Worm (Caenorhabditis elegans) whole organism, L2 larva: ENCODE results near the gene cccp-1.

ENCODE experiments used
- C34F6.9 ChIP-seq: fragments of 150-350 bp; optimal IDR thresholded peaks from 2 replicates; lab custom pipeline; 2014; ENCODE audit warnings: missing biosample characterization, missing genetic modification characterization
- F13H6.1 ChIP-seq: sonication (generic microtip); optimal IDR thresholded peaks from 2 replicates; lab custom pipeline; 2016; ENCODE audit warnings: missing genetic modification characterization, missing compliant biosample characterization
- R02D3.7 ChIP-seq: fragments of 150-350 bp; optimal IDR thresholded peaks from 2 replicates; lab custom pipeline; 2014; ENCODE audit warnings: missing biosample characterization, missing genetic modification characterization
- Y55F3AM.14 ChIP-seq: fragments of 200-800 bp; sonication (Bioruptor generic); optimal IDR thresholded peaks from 2 replicates; lab custom pipeline; 2018; ENCODE audit warnings: mild to moderate bottlenecking, missing genetic modification characterization, missing compliant biosample characterization
- ZK546.5 ChIP-seq: sonication (generic microtip); optimal IDR thresholded peaks from 2 replicates; lab custom pipeline; 2017; ENCODE audit warnings: missing biosample characterization, missing genetic modification characterization
- alr-1 ChIP-seq: fragments of 150-350 bp; optimal IDR thresholded peaks from 2 replicates; lab custom pipeline; 2014; ENCODE audit warnings: missing biosample characterization, missing genetic modification characterization
- aly-2 ChIP-seq: fragments of 150-350 bp; optimal IDR thresholded peaks from 2 replicates; lab custom pipeline; 2014; ENCODE audit warnings: missing biosample characterization, missing genetic modification characterization
- ama-1 ChIP-seq: fragments of 150-350 bp; optimal IDR thresholded peaks from 2 replicates; lab custom pipeline; 2018; ENCODE audit warnings: inconsistent platforms
- blmp-1 ChIP-seq: sonication (generic microtip); optimal IDR thresholded peaks from 2 replicates; lab custom pipeline; 2017; ENCODE audit warnings: missing genetic modification characterization, mild to moderate bottlenecking, missing compliant biosample characterization, antibody characterized with exemption, moderate library complexity; ENCODE audit not compliant: insufficient read depth
- ceh-16 ChIP-seq: fragments of 150-350 bp; optimal IDR thresholded peaks from 2 replicates; lab custom pipeline; 2014; ENCODE audit warnings: missing biosample characterization, missing genetic modification characterization
- ceh-82 ChIP-seq: fragments of 150-350 bp; optimal IDR thresholded peaks from 2 replicates; lab custom pipeline; 2014; ENCODE audit warnings: missing biosample characterization, missing genetic modification characterization
- crh-2 ChIP-seq: sonication (generic microtip); optimal IDR thresholded peaks from 2 replicates; lab custom pipeline; 2017; ENCODE audit warnings: missing biosample characterization, missing genetic modification characterization
- dmd-4 ChIP-seq: sonication (generic microtip); optimal IDR thresholded peaks from 2 replicates; lab custom pipeline; 2017; ENCODE audit warnings: missing biosample characterization, missing genetic modification characterization
- egl-27 ChIP-seq: sonication (generic microtip); optimal IDR thresholded peaks from 3 replicates; lab custom pipeline; 2017; ENCODE audit warnings: missing biosample characterization, missing genetic modification reagents, missing genetic modification characterization
- elt-1 ChIP-seq: fragments of 150-350 bp; optimal IDR thresholded peaks from 2 replicates; lab custom pipeline; 2014; ENCODE audit warnings: missing biosample characterization, missing genetic modification characterization
- elt-3 ChIP-seq: sonication (generic microtip); optimal IDR thresholded peaks from 2 replicates; lab custom pipeline; 2017; ENCODE audit warnings: missing biosample characterization, missing genetic modification characterization
- fos-1 ChIP-seq: fragments of 150-350 bp; optimal IDR thresholded peaks from 2 replicates; lab custom pipeline; 2014; ENCODE audit warnings: missing biosample characterization, missing genetic modification characterization
- gmeb-1 ChIP-seq: fragments of 150-350 bp; optimal IDR thresholded peaks from 2 replicates; lab custom pipeline; 2014; ENCODE audit warnings: missing biosample characterization, missing genetic modification characterization
- lin-11 ChIP-seq: fragments of 150-350 bp; sonication (generic microtip); optimal IDR thresholded peaks from 2 replicates; lab custom pipeline; 2014; ENCODE audit warnings: missing biosample characterization, missing genetic modification characterization, inconsistent platforms, mixed read lengths
- lin-13 ChIP-seq: fragments of 150-350 bp; optimal IDR thresholded peaks from 2 replicates; lab custom pipeline; 2014; ENCODE audit warnings: missing biosample characterization, missing genetic modification reagents, missing genetic modification characterization
- lin-39 ChIP-seq: fragments of 150-350 bp; optimal IDR thresholded peaks from 2 replicates; lab custom pipeline; 2014; ENCODE audit warnings: missing biosample characterization, missing genetic modification reagents, missing genetic modification characterization
- lsy-2 ChIP-seq, 2 experiments: fragments of 150-350 bp in 1 of 2; sonication (generic microtip) in 1 of 2; optimal IDR thresholded peaks; 2 replicates each; lab custom pipeline; 2014 to 2017; ENCODE audit warnings: missing biosample characterization in 2 of 2, missing genetic modification characterization in 2 of 2
- mab-5 ChIP-seq: fragments of 150-350 bp; optimal IDR thresholded peaks from 2 replicates; lab custom pipeline; 2014; ENCODE audit warnings: missing biosample characterization, missing genetic modification characterization
- mbf-1 ChIP-seq: sonication (generic microtip); optimal IDR thresholded peaks from 2 replicates; lab custom pipeline; 2017; ENCODE audit warnings: missing biosample characterization, missing genetic modification characterization
- mdl-1 ChIP-seq, 2 experiments: fragments of 150-350 bp in 1 of 2; sonication (generic microtip) in 1 of 2; optimal IDR thresholded peaks; 2 replicates each; lab custom pipeline; 2017; ENCODE audit warnings: missing biosample characterization in 2 of 2, missing genetic modification characterization in 2 of 2
- nhr-10 ChIP-seq: sonication (generic microtip); optimal IDR thresholded peaks from 2 replicates; lab custom pipeline; 2017; ENCODE audit warnings: missing biosample characterization, missing genetic modification characterization
- nhr-11 ChIP-seq: fragments of 150-350 bp; optimal IDR thresholded peaks from 2 replicates; lab custom pipeline; 2014; ENCODE audit warnings: missing biosample characterization, missing genetic modification characterization
- nhr-12 ChIP-seq: fragments of 150-350 bp; optimal IDR thresholded peaks from 2 replicates; lab custom pipeline; 2014; ENCODE audit warnings: missing biosample characterization, missing genetic modification characterization
- nhr-129 ChIP-seq: fragments of 150-350 bp; optimal IDR thresholded peaks from 2 replicates; lab custom pipeline; 2014; ENCODE audit warnings: missing biosample characterization, missing genetic modification characterization
- nhr-21 ChIP-seq: fragments of 150-350 bp; optimal IDR thresholded peaks from 2 replicates; lab custom pipeline; 2014; ENCODE audit warnings: missing biosample characterization, missing genetic modification characterization
- nhr-23 ChIP-seq: fragments of 150-350 bp; optimal IDR thresholded peaks from 2 replicates; lab custom pipeline; 2014; ENCODE audit warnings: missing biosample characterization, missing genetic modification reagents, missing genetic modification characterization
- nhr-237 ChIP-seq: fragments of 150-350 bp; optimal IDR thresholded peaks from 2 replicates; lab custom pipeline; 2014; ENCODE audit warnings: missing biosample characterization, missing genetic modification characterization
- nhr-25 ChIP-seq: fragments of 150-350 bp; sonication (generic microtip); optimal IDR thresholded peaks from 3 replicates; lab custom pipeline; 2014; ENCODE audit warnings: missing biosample characterization, missing genetic modification characterization
- nhr-6 ChIP-seq: fragments of 150-350 bp; optimal IDR thresholded peaks from 2 replicates; lab custom pipeline; 2014; ENCODE audit warnings: missing biosample characterization, missing genetic modification characterization
- nhr-77 ChIP-seq: fragments of 150-350 bp; optimal IDR thresholded peaks from 2 replicates; lab custom pipeline; 2014; ENCODE audit warnings: missing biosample characterization, missing genetic modification characterization
- peb-1 ChIP-seq: fragments of 150-350 bp; optimal IDR thresholded peaks from 2 replicates; lab custom pipeline; 2014; ENCODE audit warnings: missing biosample characterization, missing genetic modification characterization
- sem-4 ChIP-seq: fragments of 150-350 bp; optimal IDR thresholded peaks from 2 replicates; lab custom pipeline; 2014; ENCODE audit warnings: missing biosample characterization, missing genetic modification reagents, missing genetic modification characterization
- skn-1 ChIP-seq: sonication (generic microtip); optimal IDR thresholded peaks from 2 replicates; lab custom pipeline; 2017; ENCODE audit warnings: missing biosample characterization, missing genetic modification characterization
- sma-3 ChIP-seq: sonication (generic microtip); optimal IDR thresholded peaks from 2 replicates; lab custom pipeline; 2016; ENCODE audit warnings: missing genetic modification reagents, missing genetic modification characterization, missing compliant biosample characterization
- sma-9 ChIP-seq, 2 experiments: fragments of 150-350 bp in 1 of 2; sonication (generic microtip) in 1 of 2; optimal IDR thresholded peaks; 2 replicates each; lab custom pipeline; 2014 to 2016; ENCODE audit warnings: missing genetic modification characterization in 2 of 2, mild to moderate bottlenecking in 1 of 2, missing biosample characterization in 1 of 2, missing compliant biosample characterization in 1 of 2, missing genetic modification reagents in 1 of 2, moderate library complexity in 1 of 2
- snpc-4 ChIP-seq: fragments of 150-350 bp; optimal IDR thresholded peaks from 2 replicates; lab custom pipeline; 2014; ENCODE audit warnings: missing biosample characterization, missing genetic modification characterization
- unc-39 ChIP-seq: fragments of 150-350 bp; optimal IDR thresholded peaks from 2 replicates; lab custom pipeline; 2014; ENCODE audit warnings: missing biosample characterization, missing genetic modification characterization
- unc-55 ChIP-seq: fragments of 150-350 bp; sonication (generic microtip); optimal IDR thresholded peaks from 3 replicates; lab custom pipeline; 2014; ENCODE audit warnings: missing biosample characterization, missing genetic modification reagents, missing genetic modification characterization
- unc-62 ChIP-seq: fragments of 150-350 bp; optimal IDR thresholded peaks from 2 replicates; lab custom pipeline; 2014; ENCODE audit warnings: missing biosample characterization, missing genetic modification reagents, missing genetic modification characterization
- zag-1 ChIP-seq: fragments of 150-350 bp; optimal IDR thresholded peaks from 2 replicates; lab custom pipeline; 2014; ENCODE audit warnings: missing biosample characterization, missing genetic modification characterization
- ztf-1 ChIP-seq: fragments of 200-800 bp; sonication (Bioruptor generic); conservative IDR thresholded peaks from 2 replicates; pipeline ENCODE4 v1.3.6; 2022; ENCODE audit warnings: missing genetic modification characterization, missing compliant biosample characterization
- ztf-11 ChIP-seq: sonication (generic microtip); optimal IDR thresholded peaks from 2 replicates; lab custom pipeline; 2017; ENCODE audit warnings: missing biosample characterization, missing genetic modification characterization
- ztf-4 ChIP-seq: fragments of 150-350 bp; optimal IDR thresholded peaks from 2 replicates; lab custom pipeline; 2014; ENCODE audit warnings: missing biosample characterization, missing genetic modification characterization

The cccp-1 gene

DNA sequence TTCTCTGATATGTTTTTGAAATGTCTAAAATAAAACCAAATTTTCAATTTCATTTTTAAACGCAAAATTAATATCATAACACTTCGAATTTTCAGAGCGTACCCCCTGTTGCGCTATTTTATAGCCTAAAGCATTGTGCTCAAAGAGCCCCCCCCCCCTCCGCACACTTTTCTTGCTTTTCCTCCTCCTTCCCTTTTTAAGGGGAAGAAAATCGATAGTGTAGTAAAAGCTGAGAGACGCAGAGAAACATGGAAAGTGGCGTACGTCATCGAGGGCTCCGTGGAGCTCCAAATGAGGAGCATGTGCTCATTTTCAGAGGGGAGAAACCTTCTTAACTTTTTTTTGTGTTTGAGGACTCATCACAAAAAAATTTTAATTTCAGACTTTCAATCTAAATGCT is at the start of gene cccp-1:
cccp-1 (plus strand) TSS at position 377 of the 400 bp plus-strand sequence.
- no peak for TF ChIP-seq skn-1 (tag; lab: Kevin White, UChicago)
- peak; percentile 67 for TF ChIP-seq C34F6.9 (tag; lab: Kevin White, UChicago)
- no peak for TF ChIP-seq nhr-237 (tag; lab: Kevin White, UChicago)
- no peak for TF ChIP-seq peb-1 (tag; lab: Kevin White, UChicago)
- no peak for TF ChIP-seq ZK546.5 (tag; lab: Kevin White, UChicago)
- TF ChIP-seq fos-1, result peak; percentile 13
- TF ChIP-seq elt-3 (tag; lab: Kevin White, UChicago), result no peak
- TF ChIP-seq ama-1, result no peak
- no peak for TF ChIP-seq ztf-1
- TF ChIP-seq zag-1 (tag; lab: Kevin White, UChicago), result peak; percentile 48
- TF ChIP-seq ztf-11, result no peak
- TF ChIP-seq ztf-4 (tag; lab: Kevin White, UChicago), result no peak
- TF ChIP-seq Y55F3AM.14 (GFP tag; lab: Kevin White, UChicago), result no peak
- TF ChIP-seq alr-1 (tag; lab: Kevin White, UChicago), result no peak
- peak; percentile 12 for TF ChIP-seq lin-11 (tag; lab: Kevin White, UChicago)
- TF ChIP-seq nhr-10, result no peak
- TF ChIP-seq mbf-1 (tag; lab: Kevin White, UChicago), result no peak
- no peak for TF ChIP-seq aly-2 (tag; lab: Kevin White, UChicago)
- no peak for TF ChIP-seq ceh-16 (tag; lab: Kevin White, UChicago)
- TF ChIP-seq sma-3 (GFP tag; lab: Kevin White, UChicago), result no peak
- no peak for TF ChIP-seq R02D3.7 (tag; lab: Kevin White, UChicago)
- TF ChIP-seq nhr-23 (tag; lab: Kevin White, UChicago), result no peak
- TF ChIP-seq nhr-21 (tag; lab: Kevin White, UChicago), result no peak
- TF ChIP-seq sem-4 (tag; lab: Kevin White, UChicago), result no peak
- TF ChIP-seq lin-13 (GFP tag; lab: Kevin White, UChicago), result no peak
- TF ChIP-seq lsy-2 (tag; optimal IDR thresholded peaks at IDR 0.05; lab: Kevin White, UChicago), result peak in 1 of 2 experiments; percentile 53
- no peak for TF ChIP-seq blmp-1
- no peak for TF ChIP-seq gmeb-1 (tag; lab: Kevin White, UChicago)
- TF ChIP-seq unc-55, result peak; percentile 75
- TF ChIP-seq ceh-82 (tag; lab: Kevin White, UChicago), result no peak
- TF ChIP-seq sma-9 (GFP tag; optimal IDR thresholded peaks at IDR 0.05; lab: Kevin White, UChicago), result no peak
- TF ChIP-seq sma-9 (tag; optimal IDR thresholded peaks at IDR 0.05; lab: Kevin White, UChicago), result no peak
- no peak for TF ChIP-seq unc-39 (tag; lab: Kevin White, UChicago)
- TF ChIP-seq mab-5 (tag; lab: Kevin White, UChicago), result peak; percentile 2
- peak; percentile 48 for TF ChIP-seq crh-2 (tag; lab: Kevin White, UChicago)
- no peak for TF ChIP-seq F13H6.1 (tag; lab: Kevin White, UChicago)
- TF ChIP-seq nhr-6 (tag; lab: Kevin White, UChicago), result no peak
- TF ChIP-seq nhr-77 (tag; lab: Kevin White, UChicago), result no peak
- no peak for TF ChIP-seq nhr-12 (tag; lab: Kevin White, UChicago)
- no peak for TF ChIP-seq snpc-4 (tag; lab: Kevin White, UChicago)
- no peak for TF ChIP-seq unc-62 (GFP tag; lab: Kevin White, UChicago)
- TF ChIP-seq nhr-25 (tag; lab: Kevin White, UChicago), result no peak
- TF ChIP-seq lin-39 (tag; lab: Kevin White, UChicago), result no peak
- TF ChIP-seq elt-1 (tag; lab: Kevin White, UChicago), result no peak
- no peak for TF ChIP-seq nhr-11 (tag; lab: Kevin White, UChicago)
- TF ChIP-seq egl-27 (tag; lab: Kevin White, UChicago), result no peak
- TF ChIP-seq nhr-129 (tag; lab: Kevin White, UChicago), result peak; percentile 33
- no peak for TF ChIP-seq dmd-4
- TF ChIP-seq mdl-1 (tag; optimal IDR thresholded peaks at IDR 0.05; lab: Kevin White, UChicago), result peak in 1 of 2 experiments; percentile 54
- TF ChIP-seq, all 48 proteins: peak for 10
